Worm (Caenorhabditis elegans): ENCODE measurements around the gene istr-1.

The istr-1 gene

DNA sequence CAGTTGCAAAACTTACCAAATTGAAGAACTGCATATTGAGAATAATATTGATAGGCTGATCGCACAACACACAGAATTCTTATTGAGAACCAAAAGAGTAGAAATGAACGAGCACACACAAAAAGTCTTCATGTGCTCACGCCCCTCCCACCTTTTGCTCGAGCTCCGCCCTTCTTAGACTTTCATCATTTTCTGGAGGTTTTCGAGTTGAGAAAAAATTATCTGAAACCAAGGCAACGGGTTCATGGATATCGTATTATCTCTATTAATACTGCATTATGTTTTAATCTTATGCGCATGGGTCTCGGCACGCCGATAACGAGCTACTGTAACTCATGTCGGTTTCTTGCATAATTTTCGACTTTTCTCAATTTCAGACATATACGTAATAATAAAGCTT, 28.2 kb downstream of the istr-1 start, which contains the start of gene R11D1.12:
Gene R11D1.12, minus strand, starts transcription at position 101 of the 400 bp plus-strand sequence.
- TF ChIP-seq T20F7.1 (GFP tag; optimal IDR thresholded peaks at IDR 0.05) (no peak), ces-1 (GFP tag; optimal IDR thresholded peaks at IDR 0.05) (no peak)

DNA sequence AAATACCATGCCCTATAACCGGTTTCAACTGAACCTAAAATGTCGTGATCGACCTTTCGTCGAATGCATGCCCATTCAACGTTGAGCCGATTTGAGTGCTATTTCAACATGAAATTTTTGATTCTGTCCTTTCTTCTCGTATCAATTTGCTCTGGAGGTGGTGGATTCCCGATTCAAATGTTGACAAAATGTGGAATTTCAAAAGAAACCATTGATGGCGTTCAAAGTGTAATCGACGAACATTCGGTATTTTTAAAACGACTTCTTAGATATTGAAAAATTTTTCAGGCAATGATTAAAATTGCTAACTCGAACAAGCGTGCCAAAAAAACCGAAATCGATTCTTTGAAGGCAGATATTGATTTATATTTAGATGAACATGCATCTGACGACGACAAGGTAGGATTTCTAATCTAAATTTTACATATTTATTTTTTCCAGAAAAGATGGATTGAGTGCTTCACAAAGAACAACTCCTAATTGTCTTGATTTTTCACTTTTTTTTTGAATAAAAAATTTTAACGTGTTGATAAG, 29.5 kb downstream of the istr-1 start, which contains the start of gene R11D1.13:
Gene R11D1.13, plus strand, starts transcription at position 51 of the 534 bp plus-strand sequence.
- peak; percentile 31; the same call in 1 of the 2 replicates for TF ChIP-seq Y48G9A.11 (GFP tag; IDR thresholded peaks at IDR 0.05)
- no peak for TF ChIP-seq nhr-41 (GFP tag; IDR thresholded peaks at IDR 0.05)
- TF ChIP-seq duxl-1 (tag; optimal IDR thresholded peaks at IDR 0.05; ENCODE audit: poor library complexity) = no peak
- TF ChIP-seq lin-38 (GFP tag; IDR thresholded peaks at IDR 0.05) = peak; percentile 36; the same call in 1 of the 2 replicates
- TF ChIP-seq mxl-3 (GFP tag; optimal IDR thresholded peaks at IDR 0.05) = no peak
- TF ChIP-seq daf-19 (GFP tag; conservative IDR thresholded peaks at IDR 0.05) = 0 out of 2 replicates have a peak, but pooled peaks have one; percentile 46
- TF ChIP-seq F10B5.3 (tag; optimal IDR thresholded peaks at IDR 0.05) = no peak
- no peak for TF ChIP-seq zip-11 (GFP tag; IDR thresholded peaks at IDR 0.05)
- TF ChIP-seq hlh-30 (tag; optimal IDR thresholded peaks at IDR 0.05; ENCODE audit: insufficient read depth) = no peak

DNA sequence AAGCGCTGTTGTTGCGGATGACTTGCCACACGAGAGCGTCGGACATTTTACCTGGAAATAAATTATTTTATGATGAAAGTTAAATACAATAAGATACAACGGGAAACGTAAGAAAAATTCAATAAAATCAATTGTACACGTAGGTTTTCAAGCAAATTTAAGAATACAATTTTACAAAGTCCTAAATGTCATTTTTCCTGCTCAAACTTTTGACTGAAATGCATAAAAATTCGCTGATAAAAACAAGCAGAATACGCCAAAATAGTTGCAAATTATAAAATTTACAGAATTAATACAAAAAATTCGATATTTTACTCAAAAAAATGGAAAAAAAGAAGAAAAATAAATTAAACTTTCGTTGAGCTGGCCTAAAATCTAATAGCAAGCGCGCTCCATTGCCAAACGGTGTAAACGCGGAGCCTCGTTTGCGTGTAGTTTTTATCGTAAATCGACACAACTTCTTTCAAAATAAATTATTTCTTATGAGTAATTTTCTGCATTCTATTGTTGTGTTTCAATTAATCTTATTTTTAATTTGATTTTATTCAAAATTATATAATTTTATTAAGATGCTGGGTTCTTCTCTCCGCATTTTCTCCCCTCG, 30.5 kb downstream of the istr-1 start, which contains the start of the genes rpl-28 and mrpl-49:
Gene rpl-28, minus strand, starts transcription at position 51 of the 604 bp plus-strand sequence.
Gene mrpl-49, plus strand, starts transcription at position 570 of the 604 bp plus-strand sequence.
- TF ChIP-seq mep-1 (tag; optimal IDR thresholded peaks at IDR 0.05) (peak; percentile 86), vab-7 (GFP tag; IDR thresholded peaks at IDR 0.05) (0 out of 2 replicates have a peak, but pooled peaks have one; percentile 6), lin-38 (GFP tag; IDR thresholded peaks at IDR 0.05) (peak; percentile 97), dve-1 (tag; optimal IDR thresholded peaks at IDR 0.05; ENCODE audit: insufficient read depth) (peak; percentile 90), rbr-2 (tag; optimal IDR thresholded peaks at IDR 0.05) (peak; percentile 73), lin-13 (GFP tag; optimal IDR thresholded peaks at IDR 0.05) (peak; percentile 29), hlh-30 (tag; optimal IDR thresholded peaks at IDR 0.05; ENCODE audit: insufficient read depth) (peak; percentile 76), pqm-1 (tag; optimal IDR thresholded peaks at IDR 0.05) (peak; percentile 42), nhr-102 (tag; optimal IDR thresholded peaks at IDR 0.05) (peak; percentile 54), dpl-1 (GFP tag; optimal IDR thresholded peaks at IDR 0.05) (peak; percentile 85), madf-9 (GFP tag; conservative IDR thresholded peaks at IDR 0.05) (0 out of 2 replicates have a peak, but pooled peaks have one; percentile 26), nhr-41 (GFP tag; IDR thresholded peaks at IDR 0.05) (no peak), nhr-77 (tag; optimal IDR thresholded peaks at IDR 0.05) (peak; percentile 96), Y48G9A.11 (GFP tag; IDR thresholded peaks at IDR 0.05) (peak; percentile 99), nhr-28 (tag; optimal IDR thresholded peaks at IDR 0.05) (peak; percentile 80), R02D3.7 (tag; optimal IDR thresholded peaks at IDR 0.05) (peak; percentile 79), nhr-6 (tag; optimal IDR thresholded peaks at IDR 0.05) (peak; percentile 98), T26A8.4 (GFP tag; IDR thresholded peaks at IDR 0.05) (0 out of 2 replicates have a peak, but pooled peaks have one; percentile 43), snpc-4 (tag; optimal IDR thresholded peaks at IDR 0.05) (no peak), nhr-11 (tag; optimal IDR thresholded peaks at IDR 0.05) (peak; percentile 88), ztf-11 (tag; optimal IDR thresholded peaks at IDR 0.05) (no peak), aly-2 (tag; optimal IDR thresholded peaks at IDR 0.05) (no peak), nhr-25 (tag; optimal IDR thresholded peaks at IDR 0.05; ENCODE audit: borderline replicate concordance, insufficient read depth) (peak; percentile 35), sdz-12 (GFP tag; optimal IDR thresholded peaks at IDR 0.05) (no peak), ama-1 (optimal IDR thresholded peaks at IDR 0.05) (peak; percentile 17), zag-1 (tag; optimal IDR thresholded peaks at IDR 0.05) (no peak), fkh-10 (GFP tag; optimal IDR thresholded peaks at IDR 0.05) (peak; percentile 57), T20F7.1 (GFP tag; optimal IDR thresholded peaks at IDR 0.05) (peak; percentile 99), ZK337.2 (GFP tag; IDR thresholded peaks at IDR 0.05) (0 out of 2 replicates have a peak, but pooled peaks have one; percentile 6), skn-1 (tag; optimal IDR thresholded peaks at IDR 0.05) (no peak), F37D6.2 (tag; optimal IDR thresholded peaks at IDR 0.05) (peak; percentile 22), unc-62 (GFP tag; optimal IDR thresholded peaks at IDR 0.05 in 1 of 2) (peak in 1 of 2 experiments; percentile 71), unc-62 (tag; optimal IDR thresholded peaks at IDR 0.05) (no peak), lsy-2 (tag; optimal IDR thresholded peaks at IDR 0.05) (peak; percentile 38 to 94), daf-19 (GFP tag; conservative IDR thresholded peaks at IDR 0.05) (no peak), nhr-42 (GFP tag; IDR thresholded peaks at IDR 0.05) (0 out of 2 replicates have a peak, but pooled peaks have one; percentile 57), hlh-11 (tag; optimal IDR thresholded peaks at IDR 0.05) (no peak), dmd-6 (GFP tag; IDR thresholded peaks at IDR 0.05) (peak; percentile 67), gei-8 (GFP tag; optimal IDR thresholded peaks at IDR 0.05) (no peak), aha-1 (tag) (peak; percentile 46)
